Worm (Caenorhabditis elegans): ENCODE data around the gene ril-2.

Gene ril-2

ce11 chrV:12599510-12600242 is 719 bp upstream of the ril-2 start, which contains the start of gene C14C10.5 (continued):
- no peak for TF ChIP-seq F49E8.2 (tag; optimal IDR thresholded peaks at IDR 0.05; ENCODE audit: insufficient read depth)
- TF ChIP-seq mcd-1 (GFP tag; IDR thresholded peaks at IDR 0.05) = no peak

- TF ChIP-seq lag-1 (GFP tag; IDR thresholded peaks at IDR 0.05) (no peak), Y79H2A.3 (GFP tag; conservative IDR thresholded peaks at IDR 0.05) (0 out of 2 replicates have a peak, but pooled peaks have one; percentile 15), K11D2.4 (GFP tag; IDR thresholded peaks at IDR 0.05) (no peak), ekl-4 (GFP tag; IDR thresholded peaks at IDR 0.05) (0 out of 2 replicates have a peak, but pooled peaks have one; percentile 43), egrh-3 (GFP tag; IDR thresholded peaks at IDR 0.05) (no peak), F52B5.7 (tag; optimal IDR thresholded peaks at IDR 0.05) (no peak), ets-4 (GFP tag; optimal IDR thresholded peaks at IDR 0.05) (no peak), somi-1 (GFP tag; optimal IDR thresholded peaks at IDR 0.05) (peak; percentile 22), dpff-1 (tag; optimal IDR thresholded peaks at IDR 0.05) (no peak), repo-1 (tag; optimal IDR thresholded peaks at IDR 0.05) (peak; percentile 73), akir-1 (GFP tag; optimal IDR thresholded peaks at IDR 0.05) (no peak), hmg-20 (GFP tag; IDR thresholded peaks at IDR 0.05) (no peak), B0261.1 (tag; optimal IDR thresholded peaks at IDR 0.05) (peak; percentile 74), rpc-1 (optimal IDR thresholded peaks at IDR 0.05) (peak; percentile 64), rpc-1 (tag; optimal IDR thresholded peaks at IDR 0.05) (peak; percentile 78), madf-8 (GFP tag; conservative IDR thresholded peaks at IDR 0.05) (no peak), ztf-6 (GFP tag; IDR thresholded peaks at IDR 0.05) (no peak), ama-1 (optimal IDR thresholded peaks at IDR 0.05) (no peak), ama-1 (GFP tag; optimal IDR thresholded peaks at IDR 0.05) (peak; percentile 53 to 59), Y56A3A.18 (GFP tag; IDR thresholded peaks at IDR 0.05) (peak; percentile 80; the same call in 1 of the 2 replicates), ccch-3 (GFP tag; optimal IDR thresholded peaks at IDR 0.05) (no peak), lir-1 (GFP tag; conservative IDR thresholded peaks at IDR 0.05) (no peak), F57C9.4 (tag; optimal IDR thresholded peaks at IDR 0.05) (no peak), ztf-3 (GFP tag; optimal IDR thresholded peaks at IDR 0.05) (no peak), B0035.1 (tag; optimal IDR thresholded peaks at IDR 0.05) (peak; percentile 68), sea-2 (GFP tag; IDR thresholded peaks at IDR 0.05) (no peak), B0336.3 (GFP tag; IDR thresholded peaks at IDR 0.05) (peak; percentile 74), unc-130 (GFP tag; optimal IDR thresholded peaks at IDR 0.05) (peak; percentile 2), snpc-1.1 (tag; optimal IDR thresholded peaks at IDR 0.05; ENCODE audit: insufficient read depth) (peak; percentile 24), F10E7.11 (tag; optimal IDR thresholded peaks at IDR 0.05) (peak; percentile 54), ceh-27 (GFP tag; optimal IDR thresholded peaks at IDR 0.05) (peak; percentile 22), ceh-100 (GFP tag; IDR thresholded peaks at IDR 0.05) (no peak), let-526 (GFP tag; IDR thresholded peaks at IDR 0.05) (no peak), F37B4.10 (GFP tag; IDR thresholded peaks at IDR 0.05) (no peak), lsy-27 (tag; optimal IDR thresholded peaks at IDR 0.05; ENCODE audit: borderline replicate concordance, insufficient read depth) (no peak), F57A8.1 (GFP tag; optimal IDR thresholded peaks at IDR 0.05) (no peak), lin-35 (GFP tag; optimal IDR thresholded peaks at IDR 0.05) (peak in 1 of 3 experiments; percentile 33), ZK185.1 (tag; optimal IDR thresholded peaks at IDR 0.05; ENCODE audit: poor library complexity, severe bottlenecking) (peak; percentile 84), nhr-80 (tag; optimal IDR thresholded peaks at IDR 0.05) (peak; percentile 44), F23B12.7 (tag; optimal IDR thresholded peaks at IDR 0.05; ENCODE audit: insufficient read depth) (peak; percentile 74), mxl-1 (tag; optimal IDR thresholded peaks at IDR 0.05) (peak; percentile 50), Y53G8AR.9 (GFP tag; conservative IDR thresholded peaks at IDR 0.05) (no peak), hrde-1 (tag; optimal IDR thresholded peaks at IDR 0.05; ENCODE audit: borderline replicate concordance) (peak; percentile 55), F22D6.2 (tag; optimal IDR thresholded peaks at IDR 0.05) (no peak)
Measured at ce11 chrV:12596795-12597194, 2.2 kb downstream of the ril-2 start.
